Fruit fly (Drosophila melanogaster) whole organism, prepupa: ENCODE data around the gene Tpst.

ENCODE experiments used
- Blimp-1 ChIP-seq: fragments of 200-800 bp; sonication (Bioruptor generic); optimal IDR thresholded peaks from 3 replicates; lab custom pipeline; 2017; ENCODE audit warnings: missing biosample characterization, missing genetic modification characterization, mild to moderate bottlenecking, moderate library complexity, missing genetic modification reagents
- CG10631 ChIP-seq: fragments of 200-800 bp; sonication (Bioruptor generic); optimal IDR thresholded peaks from 2 replicates; lab custom pipeline; 2016; ENCODE audit warnings: missing biosample characterization, missing genetic modification characterization
- CG10669 ChIP-seq: fragments of 200-800 bp; sonication (Bioruptor generic); optimal IDR thresholded peaks from 3 replicates; lab custom pipeline; 2018; ENCODE audit warnings: missing biosample characterization, mild to moderate bottlenecking, missing genetic modification characterization, moderate library complexity
- CG11902 ChIP-seq: fragments of 200-800 bp; sonication (Bioruptor generic); optimal IDR thresholded peaks from 3 replicates; lab custom pipeline; 2016; ENCODE audit warnings: missing biosample characterization, missing genetic modification characterization
- CG15336 ChIP-seq: fragments of 200-800 bp; sonication (Bioruptor generic); IDR thresholded peaks from 2 replicates; pipeline ENCODE4 v1.3.6; 2022; ENCODE audit warnings: missing biosample characterization, missing genetic modification characterization
- CG16779 ChIP-seq: fragments of 200-800 bp; sonication (Bioruptor generic); optimal IDR thresholded peaks from 3 replicates; lab custom pipeline; 2017; ENCODE audit warnings: missing biosample characterization, mild to moderate bottlenecking, missing genetic modification characterization
- CG3032 ChIP-seq: fragments of 200-800 bp; optimal IDR thresholded peaks from 2 replicates; lab custom pipeline; 2019; ENCODE audit warnings: missing biosample characterization, mild to moderate bottlenecking, missing genetic modification characterization, moderate library complexity
- CG34406 ChIP-seq: fragments of 200-800 bp; sonication (Bioruptor generic); optimal IDR thresholded peaks from 3 replicates; lab custom pipeline; 2016; ENCODE audit warnings: missing biosample characterization, missing genetic modification characterization
- CG3919 ChIP-seq: fragments of 200-800 bp; sonication (Bioruptor generic); optimal IDR thresholded peaks from 3 replicates; lab custom pipeline; 2016; ENCODE audit warnings: missing biosample characterization, missing genetic modification characterization
- CG6163 ChIP-seq: fragments of 200-800 bp; sonication (Bioruptor generic); IDR thresholded peaks from 3 replicates; pipeline ENCODE4 v1.3.6; 2022; ENCODE audit warnings: missing biosample characterization, missing genetic modification characterization
- CG6808 ChIP-seq: fragments of 200-800 bp; sonication (Bioruptor generic); optimal IDR thresholded peaks from 3 replicates; lab custom pipeline; 2017; ENCODE audit warnings: missing biosample characterization, missing genetic modification characterization, mild to moderate bottlenecking, moderate library complexity, missing genetic modification reagents
- CG6854 ChIP-seq: fragments of 200-800 bp; sonication (Bioruptor generic); optimal IDR thresholded peaks from 2 replicates; lab custom pipeline; 2017; ENCODE audit warnings: missing biosample characterization, mild to moderate bottlenecking, missing genetic modification characterization
- CG8319 ChIP-seq: fragments of 200-800 bp; sonication (Bioruptor generic); optimal IDR thresholded peaks from 3 replicates; lab custom pipeline; 2016; ENCODE audit warnings: missing biosample characterization, missing genetic modification characterization
- CG8632 ChIP-seq: fragments of 200-800 bp; sonication (Bioruptor generic); optimal IDR thresholded peaks from 3 replicates; lab custom pipeline; 2016; ENCODE audit warnings: missing biosample characterization, missing genetic modification characterization
- Eip75B ChIP-seq: fragments of 200-800 bp; sonication (Bioruptor generic); optimal IDR thresholded peaks from 3 replicates; lab custom pipeline; 2016; ENCODE audit warnings: missing biosample characterization, missing genetic modification characterization
- Eip78C ChIP-seq: fragments of 200-800 bp; sonication (Bioruptor generic); peaks from one replicate; lab custom pipeline; 2016; ENCODE audit warnings: missing biosample characterization, missing genetic modification characterization
- Ets21C ChIP-seq: fragments of 200-800 bp; sonication (Bioruptor generic); optimal IDR thresholded peaks from 3 replicates; lab custom pipeline; 2016; ENCODE audit warnings: missing biosample characterization, missing genetic modification characterization
- Gug ChIP-seq: fragments of 200-800 bp; sonication (Bioruptor generic); IDR thresholded peaks from 2 replicates; pipeline ENCODE4 v1.3.6; 2022; ENCODE audit warnings: missing biosample characterization, missing genetic modification characterization
- Hr39 ChIP-seq: fragments of 200-800 bp; sonication (Bioruptor generic); optimal IDR thresholded peaks from 2 replicates; lab custom pipeline; 2016; ENCODE audit warnings: missing biosample characterization, missing genetic modification characterization
- Met ChIP-seq: fragments of 200-800 bp; sonication (Bioruptor generic); optimal IDR thresholded peaks from 3 replicates; lab custom pipeline; 2016; ENCODE audit warnings: missing biosample characterization, missing genetic modification characterization
- OdsH ChIP-seq: fragments of 200-800 bp; sonication (Bioruptor generic); optimal IDR thresholded peaks from 3 replicates; lab custom pipeline; 2016; ENCODE audit warnings: missing biosample characterization, missing genetic modification characterization
- Smox ChIP-seq: fragments of 200-800 bp; sonication (Bioruptor generic); optimal IDR thresholded peaks from 3 replicates; lab custom pipeline; 2016; ENCODE audit warnings: missing biosample characterization, missing genetic modification characterization
- Sox102F ChIP-seq: fragments of 200-800 bp; sonication (Bioruptor generic); optimal IDR thresholded peaks from 2 replicates; lab custom pipeline; 2016; ENCODE audit warnings: missing biosample characterization, mild to moderate bottlenecking, missing genetic modification characterization
- Sox14 ChIP-seq: fragments of 200-800 bp; sonication (Bioruptor generic); optimal IDR thresholded peaks from 3 replicates; lab custom pipeline; 2016; ENCODE audit warnings: missing biosample characterization, missing genetic modification characterization
- achi ChIP-seq: fragments of 200-800 bp; sonication (Bioruptor generic); optimal IDR thresholded peaks from 3 replicates; lab custom pipeline; 2016; ENCODE audit warnings: missing biosample characterization, missing genetic modification characterization
- cyc ChIP-seq: fragments of 200-800 bp; sonication (Bioruptor generic); optimal IDR thresholded peaks from 3 replicates; lab custom pipeline; 2016; ENCODE audit warnings: missing biosample characterization, missing genetic modification characterization
- esn ChIP-seq: fragments of 200-800 bp; sonication (Bioruptor generic); optimal IDR thresholded peaks from 2 replicates; lab custom pipeline; 2016; ENCODE audit warnings: missing biosample characterization, mild to moderate bottlenecking, missing genetic modification characterization, moderate library complexity
- fd59A ChIP-seq: fragments of 200-800 bp; sonication (Bioruptor generic); optimal IDR thresholded peaks from 2 replicates; lab custom pipeline; 2017; ENCODE audit warnings: missing biosample characterization, mild to moderate bottlenecking, missing genetic modification characterization, missing genetic modification reagents
- fd85E ChIP-seq: fragments of 200-800 bp; sonication (Bioruptor generic); optimal IDR thresholded peaks from 3 replicates; lab custom pipeline; 2016; ENCODE audit warnings: missing biosample characterization, missing genetic modification characterization
- fkh ChIP-seq: fragments of 200-800 bp; sonication (Bioruptor generic); optimal IDR thresholded peaks from 3 replicates; lab custom pipeline; 2017; ENCODE audit warnings: missing biosample characterization, mild to moderate bottlenecking, missing genetic modification characterization, moderate library complexity
- lz ChIP-seq: fragments of 200-800 bp; sonication (Bioruptor generic); optimal IDR thresholded peaks from 3 replicates; lab custom pipeline; 2016; ENCODE audit warnings: missing biosample characterization, missing genetic modification characterization
- pdm3 ChIP-seq: fragments of 200-800 bp; sonication (Bioruptor generic); optimal IDR thresholded peaks from 3 replicates; lab custom pipeline; 2016; ENCODE audit warnings: missing biosample characterization, missing genetic modification characterization
- salr ChIP-seq, 2 experiments: fragments of 200-800 bp; sonication (Bioruptor generic); optimal IDR thresholded peaks; 3 replicates each; lab custom pipeline; 2016 to 2018; ENCODE audit warnings: missing biosample characterization in 2 of 2, missing genetic modification characterization in 2 of 2, mild to moderate bottlenecking in 1 of 2
- spab ChIP-seq: fragments of 200-800 bp; sonication (Bioruptor generic); optimal IDR thresholded peaks from 2 replicates; lab custom pipeline; 2017; ENCODE audit warnings: missing biosample characterization, mild to moderate bottlenecking, missing genetic modification characterization, missing genetic modification reagents
- ss ChIP-seq, 2 experiments: fragments of 200-800 bp; sonication (Bioruptor generic); optimal IDR thresholded peaks; 2 replicates in 1 of 2; 3 replicates in 1 of 2; lab custom pipeline; 2017 to 2018; ENCODE audit warnings: mild to moderate bottlenecking in 2 of 2, missing biosample characterization in 2 of 2, missing genetic modification characterization in 2 of 2, moderate library complexity in 1 of 2
- topi ChIP-seq: fragments of 200-800 bp; sonication (Bioruptor generic); optimal IDR thresholded peaks from 3 replicates; lab custom pipeline; 2016; ENCODE audit warnings: missing biosample characterization, missing genetic modification characterization
- vri ChIP-seq: fragments of 200-800 bp; sonication (Bioruptor generic); optimal IDR thresholded peaks from 3 replicates; lab custom pipeline; 2016; ENCODE audit warnings: missing biosample characterization, mild to moderate bottlenecking, missing genetic modification characterization

Tpst gene

dm6 chrX:13540920-13541605 lies 22.6 kb upstream of the Tpst start (continued):
- TF ChIP-seq Eip75B (GFP tag; lab: Kevin White, UChicago) (peak; percentile 49), lz (GFP tag; lab: Kevin White, UChicago) (peak; percentile 70), CG8632 (GFP tag; lab: Kevin White, UChicago) (no peak), fd59A (no peak), Eip78C (peak; percentile 79), Hr39 (GFP tag; lab: Kevin White, UChicago) (peak; percentile 84), CG10669 (GFP tag; lab: Kevin White, UChicago) (peak; percentile 45), spab (GFP tag; lab: Kevin White, UChicago) (peak; percentile 41), CG34406 (GFP tag; lab: Kevin White, UChicago) (peak; percentile 34), Sox102F (peak; percentile 66), CG16779 (tag; lab: Kevin White, UChicago) (no peak), Ets21C (peak; percentile 40), CG3032 (tag; lab: Kevin White, UChicago) (peak; percentile 48), ss (GFP tag; optimal IDR thresholded peaks at IDR 0.05; lab: Kevin White, UChicago) (peak; percentile 30 to 38), achi (GFP tag; lab: Kevin White, UChicago) (peak; percentile 43), CG11902 (GFP tag; lab: Kevin White, UChicago) (peak; percentile 19), CG10631 (peak; percentile 54), esn (GFP tag; lab: Kevin White, UChicago) (peak; percentile 78)

DNA sequence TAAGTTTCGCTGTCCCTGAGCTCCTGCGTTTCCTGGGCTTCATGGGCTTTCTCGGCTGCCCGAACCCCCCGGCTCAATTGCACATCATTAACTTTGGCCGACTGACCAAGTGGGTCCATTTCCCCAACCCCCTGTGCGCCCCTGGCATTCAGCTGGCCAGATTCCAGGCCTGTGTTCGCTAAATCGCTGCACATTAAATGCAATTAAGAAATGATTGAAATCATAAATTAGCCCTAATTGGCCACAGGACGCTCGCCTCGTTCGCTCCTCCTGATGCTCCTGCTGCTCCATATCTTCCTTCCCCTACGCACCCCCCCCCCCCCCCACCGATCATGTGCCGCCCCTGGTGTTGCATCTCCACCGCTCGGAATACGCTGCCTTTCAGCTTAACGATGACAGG lies 21.5 kb upstream of the Tpst start:
- TF ChIP-seq topi (GFP tag; lab: Kevin White, UChicago) = no peak
- no peak for TF ChIP-seq Smox (GFP tag; lab: Kevin White, UChicago)
- TF ChIP-seq CG8632 (GFP tag; lab: Kevin White, UChicago) = no peak
- no peak for TF ChIP-seq cyc (GFP tag; lab: Kevin White, UChicago)
- no peak for TF ChIP-seq Gug
- TF ChIP-seq fd59A = no peak
- no peak for TF ChIP-seq Sox102F
- TF ChIP-seq CG3032 (tag; lab: Kevin White, UChicago) = no peak
- no peak for TF ChIP-seq Hr39 (GFP tag; lab: Kevin White, UChicago)
- TF ChIP-seq, all 60 proteins: peak for 0

- peak; percentile 18 for TF ChIP-seq CG8632 (GFP tag; lab: Kevin White, UChicago)
- peak; percentile 4 for TF ChIP-seq Met (GFP tag; lab: Kevin White, UChicago)
- TF ChIP-seq Eip78C = peak; percentile 64
- peak; percentile 30 for TF ChIP-seq CG3032 (tag; lab: Kevin White, UChicago)
- TF ChIP-seq vri = peak; percentile 7
- peak; percentile 29 for TF ChIP-seq esn (GFP tag; lab: Kevin White, UChicago)
- no peak for TF ChIP-seq CG6163
- peak; percentile 3 for TF ChIP-seq CG3919 (GFP tag; lab: Kevin White, UChicago)
- TF ChIP-seq OdsH (GFP tag; lab: Kevin White, UChicago) = peak; percentile 11
- TF ChIP-seq Hr39 (GFP tag; lab: Kevin White, UChicago) = no peak
- no peak for TF ChIP-seq CG6808 (GFP tag; lab: Kevin White, UChicago)
- TF ChIP-seq pdm3 (GFP tag; lab: Kevin White, UChicago) = no peak
- no peak for TF ChIP-seq Sox14
- peak; percentile 0 to 11 for TF ChIP-seq ss (GFP tag; optimal IDR thresholded peaks at IDR 0.05; lab: Kevin White, UChicago)
- no peak for TF ChIP-seq CG8319
- TF ChIP-seq CG10631 = no peak
- TF ChIP-seq CG15336 = no peak
Measured at dm6 chrX:13543343-13543742, 20.3 kb upstream of the Tpst start, which contains the start of gene Cpr12A. Gene Cpr12A, plus strand, starts transcription at chrX:13543643.

DNA sequence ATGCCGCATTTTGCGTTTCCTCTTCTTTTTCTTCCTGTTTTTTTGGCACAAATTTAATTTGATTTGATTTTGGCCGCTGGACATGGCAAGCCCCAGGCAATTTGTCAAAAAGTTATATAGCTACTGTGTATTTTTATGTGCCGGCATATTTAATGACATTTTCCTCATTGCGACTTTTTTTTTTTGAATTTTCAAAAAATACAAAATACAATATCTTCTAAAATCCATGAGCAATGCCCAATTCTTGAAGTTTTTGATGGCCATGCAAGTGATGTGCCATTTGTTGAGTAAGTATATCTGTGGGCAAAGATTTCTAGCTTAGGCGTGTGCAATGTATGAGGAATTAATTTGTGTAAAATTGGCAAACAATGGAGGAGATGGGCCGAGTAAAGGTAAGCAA lies 7.9 kb upstream of the Tpst start, which contains the start of gene CG11816:
TSS of gene CG11816 (minus strand) at position 101 of the 400 bp plus-strand sequence.
- TF ChIP-seq fkh (GFP tag; lab: Kevin White, UChicago) (no peak), CG3032 (tag; lab: Kevin White, UChicago) (no peak), Eip75B (GFP tag; lab: Kevin White, UChicago) (no peak), achi (GFP tag; lab: Kevin White, UChicago) (no peak), Sox14 (no peak), spab (GFP tag; lab: Kevin White, UChicago) (no peak), Blimp-1 (GFP tag; lab: Kevin White, UChicago) (no peak), CG6854 (GFP tag; lab: Kevin White, UChicago) (no peak), salr (GFP tag; optimal IDR thresholded peaks at IDR 0.05; lab: Kevin White, UChicago) (no peak), fd85E (GFP tag; lab: Kevin White, UChicago) (no peak), CG8632 (GFP tag; lab: Kevin White, UChicago) (no peak)
- TF ChIP-seq, all 60 proteins: peak for 0
